Worm (Caenorhabditis elegans) whole organism, midembryonic: Measurements from ENCODE around the gene frm-7.

Experiments
- T22C8.4 ChIP-seq: fragments of 200-800 bp; sonication (Bioruptor generic); IDR thresholded peaks from 2 replicates; pipeline ENCODE4 v1.3.6; 2022; ENCODE audit warnings: missing genetic modification characterization, missing compliant biosample characterization
- cog-1 ChIP-seq: sonication (generic microtip); optimal IDR thresholded peaks from 2 replicates; lab custom pipeline; 2016; ENCODE audit warnings: missing genetic modification characterization, missing compliant biosample characterization
- flt-1 ChIP-seq: fragments of 200-800 bp; sonication (Bioruptor generic); IDR thresholded peaks from 2 replicates; pipeline ENCODE4 v1.3.6; 2022; ENCODE audit warnings: missing genetic modification characterization, missing compliant biosample characterization
- klf-2 ChIP-seq: fragments of 200-800 bp; sonication (Bioruptor generic); conservative IDR thresholded peaks from 2 replicates; pipeline ENCODE4 v1.3.6; 2022; ENCODE audit warnings: missing genetic modification reagents, missing genetic modification characterization, missing compliant biosample characterization
- med-1 ChIP-seq: sonication (generic microtip); optimal IDR thresholded peaks from 2 replicates; lab custom pipeline; 2017; ENCODE audit warnings: missing genetic modification characterization, mild to moderate bottlenecking, missing compliant biosample characterization, antibody characterized with exemption, missing genetic modification reagents; ENCODE audit not compliant: insufficient read depth
- ref-1 ChIP-seq: fragments of 200-800 bp; sonication (Bioruptor generic); conservative IDR thresholded peaks from 2 replicates; pipeline ENCODE4 v1.3.6; 2022; ENCODE audit warnings: missing genetic modification reagents, missing genetic modification characterization, missing compliant biosample characterization
- tab-1 ChIP-seq: fragments of 200-800 bp; sonication (Bioruptor generic); IDR thresholded peaks from 2 replicates; pipeline ENCODE4 v1.3.6; 2022; ENCODE audit warnings: missing genetic modification characterization, missing compliant biosample characterization
- ztf-23 ChIP-seq: fragments of 200-800 bp; sonication (Bioruptor generic); IDR thresholded peaks from 2 replicates; pipeline ENCODE4 v1.3.6; 2022; ENCODE audit warnings: missing genetic modification reagents, missing genetic modification characterization, missing compliant biosample characterization
- ztf-29 ChIP-seq: fragments of 200-800 bp; sonication (Bioruptor generic); IDR thresholded peaks from 2 replicates; pipeline ENCODE4 v1.3.6; 2022; ENCODE audit warnings: missing genetic modification reagents, missing genetic modification characterization, missing compliant biosample characterization

- TF ChIP-seq ztf-29 (GFP tag; lab: Robert Waterston, UW): no peak
- TF ChIP-seq ztf-23 (GFP tag; lab: Robert Waterston, UW): no peak
- no peak for TF ChIP-seq T22C8.4
- no peak for TF ChIP-seq flt-1 (GFP tag; lab: Robert Waterston, UW)
- TF ChIP-seq med-1 (GFP tag; lab: Kevin White, UChicago): no peak
- no peak for TF ChIP-seq tab-1 (GFP tag; lab: Robert Waterston, UW)
- TF ChIP-seq ref-1 (GFP tag; lab: Robert Waterston, UW): no peak
- no peak for TF ChIP-seq cog-1
- no peak for TF ChIP-seq klf-2 (GFP tag; lab: Robert Waterston, UW)
Measured at ce11 chrV:12263723-12264122, 38.6 kb upstream of the frm-7 start, which contains the start of gene ssp-35.
